Worm (Caenorhabditis elegans): ENCODE measurements around the gene prdx-3.

DNA sequence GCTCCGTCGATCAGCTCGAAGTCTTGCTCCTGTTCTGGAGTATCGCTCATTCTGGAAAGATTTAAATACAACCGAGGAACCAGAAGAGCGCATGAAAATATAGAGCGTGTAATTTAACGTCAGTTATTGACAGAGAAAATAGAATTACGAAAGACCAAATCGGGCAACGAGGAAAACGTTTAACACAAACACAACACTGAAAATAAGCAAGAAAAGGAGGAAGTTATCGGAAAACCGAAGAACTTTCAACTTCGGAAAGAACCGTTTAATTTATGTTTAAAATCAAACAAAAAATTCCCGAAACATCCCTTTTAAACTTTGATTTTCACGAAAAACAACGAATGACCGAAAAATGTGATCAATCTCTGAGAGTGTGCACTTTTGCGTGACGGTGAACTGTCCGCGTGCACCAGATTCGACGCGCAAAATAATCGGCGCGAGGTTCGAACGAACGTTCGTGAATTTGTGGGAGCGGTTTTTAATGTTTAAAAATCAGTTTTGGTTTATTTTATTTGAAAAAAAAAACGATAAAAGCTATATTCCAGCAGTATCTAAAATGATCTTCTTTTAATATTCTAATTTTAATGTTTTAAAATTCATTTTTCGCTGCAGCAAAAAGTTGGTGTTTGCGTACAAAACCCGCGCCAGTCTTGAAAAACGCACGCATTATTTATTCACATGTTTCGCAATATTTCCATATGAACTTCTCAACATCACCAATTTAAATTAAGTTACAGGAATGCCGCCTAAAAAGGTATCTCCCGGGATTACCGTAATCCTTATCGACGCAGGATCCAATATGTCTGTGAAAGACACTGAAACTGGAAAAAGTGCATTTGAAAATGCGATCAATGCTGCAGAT, 12.1 kb downstream of the prdx-3 start, which contains the start of the genes R07E5.7 and cku-80:
- peak; percentile 40 for TF ChIP-seq nhr-237 (tag; optimal IDR thresholded peaks at IDR 0.05)
- no peak for TF ChIP-seq nhr-76 (tag; optimal IDR thresholded peaks at IDR 0.05)
- TF ChIP-seq elt-1 (tag; optimal IDR thresholded peaks at IDR 0.05; ENCODE audit: borderline replicate concordance, insufficient read depth), result no peak
- no peak for TF ChIP-seq snpc-4 (tag; optimal IDR thresholded peaks at IDR 0.05)
- TF ChIP-seq unc-62 (GFP tag; optimal IDR thresholded peaks at IDR 0.05), result no peak
- no peak for TF ChIP-seq blmp-1 (tag; optimal IDR thresholded peaks at IDR 0.05)
- TF ChIP-seq mab-5 (tag; optimal IDR thresholded peaks at IDR 0.05), result no peak
- no peak for TF ChIP-seq elt-3 (tag; optimal IDR thresholded peaks at IDR 0.05)
- TF ChIP-seq nhr-2 (tag; optimal IDR thresholded peaks at IDR 0.05), result no peak
- no peak for TF ChIP-seq nhr-12 (tag; optimal IDR thresholded peaks at IDR 0.05)
- TF ChIP-seq pha-4 (tag; optimal IDR thresholded peaks at IDR 0.05), result no peak
